Worm (Caenorhabditis elegans) whole organism, mixed stage, embryonic: ENCODE data around the gene algn-5.

Source experiments
- blmp-1 ChIP-seq: fragments of 150-350 bp; optimal IDR thresholded peaks from 2 replicates; lab custom pipeline; 2014; ENCODE audit warnings: missing biosample characterization, missing genetic modification characterization
- ces-1 ChIP-seq: fragments of 150-350 bp; optimal IDR thresholded peaks from 2 replicates; lab custom pipeline; 2014; ENCODE audit warnings: missing biosample characterization, missing genetic modification reagents, missing genetic modification characterization
- elt-1 ChIP-seq: sonication (generic microtip); optimal IDR thresholded peaks from 2 replicates; lab custom pipeline; 2017; ENCODE audit warnings: missing genetic modification characterization, mild to moderate bottlenecking, missing compliant biosample characterization, antibody characterized with exemption, moderate library complexity, borderline replicate concordance; ENCODE audit not compliant: insufficient read depth
- lsy-2 ChIP-seq: fragments of 150-350 bp; optimal IDR thresholded peaks from 2 replicates; lab custom pipeline; 2014; ENCODE audit warnings: missing biosample characterization, missing genetic modification characterization
- nhr-2 ChIP-seq: fragments of 150-350 bp; optimal IDR thresholded peaks from 2 replicates; lab custom pipeline; 2014; ENCODE audit warnings: missing biosample characterization, missing genetic modification characterization
- nhr-237 ChIP-seq: fragments of 150-350 bp; optimal IDR thresholded peaks from 2 replicates; lab custom pipeline; 2014; ENCODE audit warnings: missing biosample characterization, missing genetic modification characterization
- nhr-28 ChIP-seq: fragments of 150-350 bp; optimal IDR thresholded peaks from 2 replicates; lab custom pipeline; 2014; ENCODE audit warnings: missing biosample characterization, missing genetic modification characterization
- pha-4 ChIP-seq: fragments of 150-350 bp; optimal IDR thresholded peaks from 2 replicates; lab custom pipeline; 2018; ENCODE audit warnings: missing biosample characterization, missing genetic modification reagents, missing genetic modification characterization
- snpc-4 ChIP-seq: fragments of 150-350 bp; optimal IDR thresholded peaks from 2 replicates; lab custom pipeline; 2014; ENCODE audit warnings: missing biosample characterization, missing genetic modification characterization
- sptf-1 ChIP-seq: sonication (generic microtip); optimal IDR thresholded peaks from 2 replicates; lab custom pipeline; 2017; ENCODE audit warnings: mild to moderate bottlenecking, missing genetic modification characterization, moderate library complexity, missing compliant biosample characterization
- unc-62 ChIP-seq: fragments of 150-350 bp; optimal IDR thresholded peaks from 2 replicates; lab custom pipeline; 2014; ENCODE audit warnings: missing biosample characterization, missing genetic modification reagents, missing genetic modification characterization
- ztf-11 ChIP-seq: fragments of 150-350 bp; optimal IDR thresholded peaks from 2 replicates; lab custom pipeline; 2014; ENCODE audit warnings: missing biosample characterization, missing genetic modification characterization

DNA sequence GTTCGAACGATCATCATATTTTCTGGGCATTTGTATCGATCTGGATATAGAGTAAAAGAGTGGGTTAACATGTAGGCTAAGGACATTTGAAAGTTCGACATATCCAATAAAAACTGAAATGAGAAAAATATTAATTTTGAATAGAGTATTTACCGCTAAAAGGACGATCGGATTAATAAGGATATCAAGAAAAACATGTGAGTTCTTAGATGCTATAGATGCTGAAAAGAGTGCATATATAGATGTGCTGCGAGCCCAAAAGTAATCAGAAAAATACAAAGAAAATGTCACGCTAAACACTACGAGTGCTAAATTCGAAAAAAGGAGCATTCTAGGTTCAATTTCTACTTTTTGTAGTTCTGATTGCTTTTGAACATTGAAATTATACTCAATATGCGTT is 47.1 kb downstream of the algn-5 start, which contains the start of gene srt-12:
- TF ChIP-seq nhr-28 (tag; lab: Kevin White, UChicago) (no peak), unc-62 (GFP tag; lab: Kevin White, UChicago) (no peak), sptf-1 (tag; lab: Kevin White, UChicago) (no peak), elt-1 (tag; lab: Kevin White, UChicago) (no peak), ces-1 (GFP tag; lab: Kevin White, UChicago) (no peak), ztf-11 (tag; lab: Kevin White, UChicago) (no peak), nhr-2 (tag; lab: Kevin White, UChicago) (no peak), snpc-4 (tag; lab: Kevin White, UChicago) (no peak), lsy-2 (tag; lab: Kevin White, UChicago) (no peak), nhr-237 (tag; lab: Kevin White, UChicago) (no peak), pha-4 (tag; lab: Kevin White, UChicago) (no peak), blmp-1 (tag; lab: Kevin White, UChicago) (no peak)
